Worm (Caenorhabditis elegans) whole organism, L4 larva: ENCODE measurements around the gene C51E3.9.

Source experiments
- F49E8.2 ChIP-seq: sonication (generic microtip); optimal IDR thresholded peaks from 2 replicates; lab custom pipeline; 2016; ENCODE audit warnings: missing compliant biosample characterization, mild to moderate bottlenecking, missing genetic modification characterization, borderline replicate concordance
- R02D3.7 ChIP-seq: fragments of 150-350 bp; sonication (generic microtip); optimal IDR thresholded peaks from 3 replicates; lab custom pipeline; 2014; ENCODE audit warnings: missing biosample characterization, missing genetic modification characterization
- Y48G9A.11 ChIP-seq: fragments of 200-800 bp; sonication (Bioruptor generic); IDR thresholded peaks from 2 replicates; pipeline ENCODE4 v1.3.6; 2022; ENCODE audit warnings: missing genetic modification reagents, missing genetic modification characterization, missing compliant biosample characterization
- Y5F2A.4 ChIP-seq: fragments of 200-800 bp; sonication (Bioruptor generic); optimal IDR thresholded peaks from 2 replicates; lab custom pipeline; 2018; ENCODE audit warnings: mild to moderate bottlenecking, missing genetic modification characterization, missing compliant biosample characterization
- Y75B8A.6 ChIP-seq: fragments of 200-800 bp; sonication (Bioruptor generic); IDR thresholded peaks from 2 replicates; pipeline ENCODE4 v1.3.6; 2022; ENCODE audit warnings: missing genetic modification reagents, missing genetic modification characterization, missing compliant biosample characterization
- ZK337.2 ChIP-seq: fragments of 200-800 bp; sonication (Bioruptor generic); IDR thresholded peaks from 2 replicates; pipeline ENCODE4 v1.3.6; 2022; ENCODE audit warnings: missing genetic modification reagents, missing genetic modification characterization, missing compliant biosample characterization
- ZK546.5 ChIP-seq, 2 experiments: sonication (generic microtip); optimal IDR thresholded peaks; 2 replicates each; lab custom pipeline; 2017; ENCODE audit warnings: missing biosample characterization in 2 of 2, missing genetic modification characterization in 2 of 2
- aha-1 ChIP-seq: fragments of 150-350 bp; peaks from one replicate; lab custom pipeline; 2014; ENCODE audit warnings: missing biosample characterization, missing genetic modification characterization
- ceh-82 ChIP-seq: sonication (generic microtip); optimal IDR thresholded peaks from 2 replicates; lab custom pipeline; 2017; ENCODE audit warnings: missing biosample characterization, missing genetic modification characterization
- ces-1 ChIP-seq: fragments of 150-350 bp; sonication (generic microtip); optimal IDR thresholded peaks from 4 replicates; lab custom pipeline; 2014; ENCODE audit warnings: missing biosample characterization, missing genetic modification reagents, missing genetic modification characterization
- ctbp-1 ChIP-seq: fragments of 200-800 bp; sonication (Bioruptor generic); IDR thresholded peaks from 2 replicates; pipeline ENCODE4 v1.3.6; 2022; ENCODE audit warnings: missing genetic modification reagents, missing genetic modification characterization, missing compliant biosample characterization
- daf-12 ChIP-seq: fragments of 150-350 bp; optimal IDR thresholded peaks from 2 replicates; lab custom pipeline; 2014; ENCODE audit warnings: missing biosample characterization, missing genetic modification reagents, missing genetic modification characterization
- daf-16 ChIP-seq, 3 experiments: sonication (generic microtip); optimal IDR thresholded peaks; 2 replicates each; lab custom pipeline; 2016 to 2017; ENCODE audit warnings: missing genetic modification characterization in 3 of 3, missing genetic modification reagents in 3 of 3, mild to moderate bottlenecking in 2 of 3, missing compliant biosample characterization in 2 of 3, missing biosample characterization in 1 of 3, moderate library complexity in 1 of 3
- dmd-8 ChIP-seq: fragments of 200-800 bp; sonication (Bioruptor generic); IDR thresholded peaks from 2 replicates; pipeline ENCODE4 v1.3.6; 2022; ENCODE audit warnings: missing genetic modification characterization, missing compliant biosample characterization
- dmd-9 ChIP-seq: fragments of 200-800 bp; sonication (Bioruptor generic); IDR thresholded peaks from 2 replicates; pipeline ENCODE4 v1.3.6; 2022; ENCODE audit warnings: missing genetic modification reagents, missing genetic modification characterization, missing compliant biosample characterization
- dpl-1 ChIP-seq: fragments of 150-350 bp; optimal IDR thresholded peaks from 2 replicates; lab custom pipeline; 2014; ENCODE audit warnings: missing biosample characterization, missing genetic modification reagents, missing genetic modification characterization
- dve-1 ChIP-seq: sonication (generic microtip); optimal IDR thresholded peaks from 2 replicates; lab custom pipeline; 2017; ENCODE audit warnings: antibody characterized with exemption, mild to moderate bottlenecking, missing genetic modification characterization, missing compliant biosample characterization; ENCODE audit not compliant: insufficient read depth
- hif-1 ChIP-seq, 2 experiments: sonication (generic microtip); optimal IDR thresholded peaks; 2 replicates each; lab custom pipeline; 2016 to 2017; ENCODE audit warnings: missing compliant biosample characterization in 2 of 2, missing genetic modification characterization in 2 of 2, missing genetic modification reagents in 2 of 2, missing genotype in 2 of 2, mild to moderate bottlenecking in 1 of 2
- lir-3 ChIP-seq: sonication (generic microtip); optimal IDR thresholded peaks from 2 replicates; lab custom pipeline; 2016; ENCODE audit warnings: mild to moderate bottlenecking, missing genetic modification characterization, missing compliant biosample characterization
- madf-5 ChIP-seq, 2 experiments: fragments of 200-800 bp; sonication (Bioruptor generic); IDR thresholded peaks; 2 replicates each; pipeline ENCODE4 v1.3.6; 2022; ENCODE audit warnings: missing compliant biosample characterization in 2 of 2, missing genetic modification characterization in 2 of 2
- mdl-1 ChIP-seq, 2 experiments: fragments of 150-350 bp in 1 of 2; sonication (generic microtip) in 1 of 2; optimal IDR thresholded peaks; 2 replicates each; lab custom pipeline; 2014 to 2017; ENCODE audit warnings: missing biosample characterization in 2 of 2, missing genetic modification characterization in 2 of 2
- mes-2 ChIP-seq: sonication (generic microtip); optimal IDR thresholded peaks from 2 replicates; lab custom pipeline; 2016; ENCODE audit warnings: missing genotype, mild to moderate bottlenecking, missing genetic modification characterization, missing compliant biosample characterization; ENCODE audit not compliant: poor library complexity, severe bottlenecking
- mxl-3 ChIP-seq: fragments of 200-800 bp; sonication (Bioruptor generic); optimal IDR thresholded peaks from 2 replicates; lab custom pipeline; 2018; ENCODE audit warnings: mild to moderate bottlenecking, missing genetic modification characterization, missing compliant biosample characterization
- nhr-10 ChIP-seq: fragments of 150-350 bp; optimal IDR thresholded peaks from 2 replicates; lab custom pipeline; 2014; ENCODE audit warnings: missing biosample characterization, missing genetic modification characterization
- nhr-11 ChIP-seq: fragments of 150-350 bp; optimal IDR thresholded peaks from 2 replicates; lab custom pipeline; 2014; ENCODE audit warnings: missing biosample characterization, missing genetic modification characterization
- nhr-111 ChIP-seq: fragments of 200-800 bp; sonication (Bioruptor generic); optimal IDR thresholded peaks from 2 replicates; lab custom pipeline; 2018; ENCODE audit warnings: mild to moderate bottlenecking, missing genetic modification characterization, missing compliant biosample characterization
- nhr-28 ChIP-seq: fragments of 150-350 bp; optimal IDR thresholded peaks from 2 replicates; lab custom pipeline; 2014; ENCODE audit warnings: missing biosample characterization, missing genetic modification characterization
- nhr-48 ChIP-seq: sonication (generic microtip); optimal IDR thresholded peaks from 2 replicates; lab custom pipeline; 2016; ENCODE audit warnings: mild to moderate bottlenecking, missing genetic modification characterization, missing compliant biosample characterization
- pha-4 ChIP-seq, 2 experiments: fragments of 150-350 bp in 1 of 2; fragments of 200-800 bp in 1 of 2; sonication (Bioruptor generic) in 1 of 2; IDR thresholded peaks in 1 of 2; optimal IDR thresholded peaks in 1 of 2; 2 replicates each; pipeline versions ENCODE4 v1.3.6 to Lab custom; 2014 to 2022; ENCODE audit warnings: missing genetic modification characterization in 2 of 2, missing genetic modification reagents in 2 of 2, missing biosample characterization in 1 of 2, missing compliant biosample characterization in 1 of 2
- pqm-1 ChIP-seq: sonication (generic microtip); optimal IDR thresholded peaks from 2 replicates; lab custom pipeline; 2017; ENCODE audit warnings: missing biosample characterization, missing genetic modification characterization
- snpc-4 ChIP-seq: fragments of 150-350 bp; optimal IDR thresholded peaks from 2 replicates; lab custom pipeline; 2014; ENCODE audit warnings: missing biosample characterization, missing genetic modification characterization
- spr-1 ChIP-seq: sonication (generic microtip); optimal IDR thresholded peaks from 2 replicates; lab custom pipeline; 2016; ENCODE audit warnings: mild to moderate bottlenecking, missing genetic modification characterization, missing compliant biosample characterization
- tra-1 ChIP-seq: fragments of 200-800 bp; sonication (Bioruptor generic); IDR thresholded peaks from 2 replicates; pipeline ENCODE4 v1.3.6; 2022; ENCODE audit warnings: missing genetic modification reagents, missing genetic modification characterization, missing compliant biosample characterization
- unc-39 ChIP-seq: sonication (generic microtip); optimal IDR thresholded peaks from 2 replicates; lab custom pipeline; 2017; ENCODE audit warnings: missing biosample characterization, missing genetic modification characterization
- unc-62 ChIP-seq, 3 experiments: fragments of 150-350 bp in 1 of 3; sonication (generic microtip); optimal IDR thresholded peaks in 2 of 3; peaks in 1 of 3; 1 replicate in 1 of 3; 2 replicates in 2 of 3; lab custom pipeline; 2014 to 2017; ENCODE audit warnings: missing biosample characterization in 3 of 3, missing genetic modification characterization in 3 of 3, missing genetic modification reagents in 3 of 3, missing genotype in 1 of 3
- zag-1 ChIP-seq: fragments of 150-350 bp; optimal IDR thresholded peaks from 2 replicates; lab custom pipeline; 2014; ENCODE audit warnings: missing biosample characterization, missing genetic modification characterization
- ztf-11 ChIP-seq: fragments of 150-350 bp; optimal IDR thresholded peaks from 2 replicates; lab custom pipeline; 2014; ENCODE audit warnings: missing biosample characterization, missing genetic modification characterization

C51E3.9 gene

ce11 chrV:10178166-10178565 lies 32.4 kb downstream of the C51E3.9 start (continued):
- no peak for TF ChIP-seq aha-1 (tag; lab: Kevin White, UChicago)
- TF ChIP-seq hif-1 (tag; optimal IDR thresholded peaks at IDR 0.05; lab: Kevin White, UChicago), result peak in 1 of 2 experiments; percentile 72
- TF ChIP-seq madf-5 (GFP tag; IDR thresholded peaks at IDR 0.05; lab: Robert Waterston, UW), result no peak
- TF ChIP-seq, all 104 proteins: peak for 23

ce11 chrV:10179235-10179634 lies 33.5 kb downstream of the C51E3.9 start, which contains the start of gene cul-5:
cul-5 (plus strand) TSS chrV:10179535.
- TF ChIP-seq nhr-28 (tag; lab: Kevin White, UChicago) (peak; percentile 27), daf-16 (GFP tag; optimal IDR thresholded peaks at IDR 0.05; lab: Kevin White, UChicago) (no peak), daf-16 (tag; optimal IDR thresholded peaks at IDR 0.05; lab: Kevin White, UChicago) (peak; percentile 49), tra-1 (GFP tag; lab: Robert Waterston, UW) (no peak), spr-1 (tag; lab: Kevin White, UChicago) (no peak), Y5F2A.4 (GFP tag; lab: Kevin White, UChicago) (no peak), mes-2 (tag; lab: Kevin White, UChicago) (no peak), snpc-4 (tag; lab: Kevin White, UChicago) (no peak), hif-1 (tag; optimal IDR thresholded peaks at IDR 0.05; lab: Kevin White, UChicago) (peak in 1 of 2 experiments; percentile 74), dve-1 (tag; lab: Kevin White, UChicago) (peak; percentile 4), R02D3.7 (no peak)

- TF ChIP-seq spr-1 (tag; lab: Kevin White, UChicago), result no peak
- no peak for TF ChIP-seq F49E8.2 (tag; lab: Kevin White, UChicago)
- no peak for TF ChIP-seq lir-3 (tag; lab: Kevin White, UChicago)
- TF ChIP-seq mdl-1 (tag; optimal IDR thresholded peaks at IDR 0.05; lab: Kevin White, UChicago), result no peak
- no peak for TF ChIP-seq Y5F2A.4 (GFP tag; lab: Kevin White, UChicago)
- TF ChIP-seq zag-1 (tag; lab: Kevin White, UChicago), result no peak
Observed at ce11 chrV:10182984-10183383, 37.2 kb downstream of the C51E3.9 start, which contains the start of gene ZK856.4. ZK856.4 (plus strand) TSS chrV:10183284.

- TF ChIP-seq aha-1 (tag; lab: Kevin White, UChicago) (peak; percentile 66), unc-62 (GFP tag; optimal IDR thresholded peaks at IDR 0.05 in 1 of 2; lab: Kevin White, UChicago) (peak in 1 of 2 experiments; percentile 77), unc-62 (tag; optimal IDR thresholded peaks at IDR 0.05; lab: Kevin White, UChicago) (no peak), hif-1 (tag; optimal IDR thresholded peaks at IDR 0.05; lab: Kevin White, UChicago) (no peak)
Observed at ce11 chrV:10183810-10184209, 38.1 kb downstream of the C51E3.9 start.

- no peak for TF ChIP-seq unc-39 (tag; lab: Kevin White, UChicago)
- TF ChIP-seq pqm-1 (tag; lab: Kevin White, UChicago), result no peak
- TF ChIP-seq dmd-9 (GFP tag; lab: Robert Waterston, UW), result no peak
- TF ChIP-seq Y75B8A.6 (GFP tag; lab: Robert Waterston, UW), result no peak
- no peak for TF ChIP-seq ztf-11 (tag; lab: Kevin White, UChicago)
- TF ChIP-seq unc-62 (GFP tag; optimal IDR thresholded peaks at IDR 0.05 in 1 of 2; lab: Kevin White, UChicago), result peak in 1 of 2 experiments; percentile 90
- TF ChIP-seq unc-62 (tag; optimal IDR thresholded peaks at IDR 0.05; lab: Kevin White, UChicago), result no peak
- TF ChIP-seq daf-16 (GFP tag; optimal IDR thresholded peaks at IDR 0.05; lab: Kevin White, UChicago), result no peak
- TF ChIP-seq daf-16 (tag; optimal IDR thresholded peaks at IDR 0.05; lab: Kevin White, UChicago), result no peak
- no peak for TF ChIP-seq ZK546.5 (tag; optimal IDR thresholded peaks at IDR 0.05; lab: Kevin White, UChicago)
Observed at ce11 chrV:10185719-10186118, 40.0 kb downstream of the C51E3.9 start, which contains the start of gene ZK856.18. ZK856.18 (minus strand) TSS chrV:10186007.

ce11 chrV:10190081-10190556 lies 44.4 kb downstream of the C51E3.9 start, which contains the start of gene ZK856.5:
ZK856.5 (minus strand) TSS chrV:10190131.
- TF ChIP-seq pqm-1 (tag; lab: Kevin White, UChicago) (peak; percentile 76), mxl-3 (peak; percentile 73), ZK337.2 (GFP tag; lab: Robert Waterston, UW) (no peak), mdl-1 (tag; optimal IDR thresholded peaks at IDR 0.05; lab: Kevin White, UChicago) (peak in 1 of 2 experiments; percentile 37), dve-1 (tag; lab: Kevin White, UChicago) (peak; percentile 67), nhr-111 (no peak), ctbp-1 (no peak), dpl-1 (GFP tag; lab: Kevin White, UChicago) (no peak), Y48G9A.11 (GFP tag; lab: Robert Waterston, UW) (no peak), ces-1 (GFP tag; lab: Kevin White, UChicago) (no peak), pha-4 (GFP tag; IDR thresholded peaks at IDR 0.05; lab: Robert Waterston, UW) (no peak), pha-4 (tag; optimal IDR thresholded peaks at IDR 0.05; lab: Kevin White, UChicago) (no peak), daf-12 (tag; lab: Kevin White, UChicago) (no peak), nhr-11 (no peak), zag-1 (tag; lab: Kevin White, UChicago) (no peak), dmd-8 (no peak), ceh-82 (tag; lab: Kevin White, UChicago) (no peak), unc-39 (tag; lab: Kevin White, UChicago) (no peak), nhr-10 (tag; lab: Kevin White, UChicago) (no peak), nhr-48 (tag; lab: Kevin White, UChicago) (peak; percentile 3)
